Fruit fly (Drosophila melanogaster) whole organism, prepupa: Measurements from ENCODE around the gene CG8915.

Experiments
- Blimp-1 ChIP-seq: fragments of 200-800 bp; sonication (Bioruptor generic); optimal IDR thresholded peaks from 3 replicates; lab custom pipeline; 2017; ENCODE audit warnings: missing biosample characterization, missing genetic modification characterization, mild to moderate bottlenecking, moderate library complexity, missing genetic modification reagents
- CG11762 ChIP-seq: fragments of 200-800 bp; sonication (Bioruptor generic); optimal IDR thresholded peaks from 3 replicates; lab custom pipeline; 2016; ENCODE audit warnings: missing biosample characterization, missing genetic modification characterization; ENCODE audit not compliant: insufficient read depth
- CG11902 ChIP-seq: fragments of 200-800 bp; sonication (Bioruptor generic); optimal IDR thresholded peaks from 3 replicates; lab custom pipeline; 2016; ENCODE audit warnings: missing biosample characterization, missing genetic modification characterization
- CG15336 ChIP-seq: fragments of 200-800 bp; sonication (Bioruptor generic); IDR thresholded peaks from 2 replicates; pipeline ENCODE4 v1.3.6; 2022; ENCODE audit warnings: missing biosample characterization, missing genetic modification characterization
- CG16779 ChIP-seq: fragments of 200-800 bp; sonication (Bioruptor generic); optimal IDR thresholded peaks from 3 replicates; lab custom pipeline; 2017; ENCODE audit warnings: missing biosample characterization, mild to moderate bottlenecking, missing genetic modification characterization
- CG3032 ChIP-seq: fragments of 200-800 bp; optimal IDR thresholded peaks from 2 replicates; lab custom pipeline; 2019; ENCODE audit warnings: missing biosample characterization, mild to moderate bottlenecking, missing genetic modification characterization, moderate library complexity
- CG32006 ChIP-seq: fragments of 200-800 bp; sonication (Bioruptor generic); optimal IDR thresholded peaks from 3 replicates; lab custom pipeline; 2017; ENCODE audit warnings: missing biosample characterization, mild to moderate bottlenecking, missing genetic modification characterization
- CG6163 ChIP-seq: fragments of 200-800 bp; sonication (Bioruptor generic); IDR thresholded peaks from 3 replicates; pipeline ENCODE4 v1.3.6; 2022; ENCODE audit warnings: missing biosample characterization, missing genetic modification characterization
- CG6792 ChIP-seq: fragments of 200-800 bp; sonication (Bioruptor generic); optimal IDR thresholded peaks from 3 replicates; lab custom pipeline; 2016; ENCODE audit warnings: missing biosample characterization, missing genetic modification characterization
- CG6854 ChIP-seq: fragments of 200-800 bp; sonication (Bioruptor generic); optimal IDR thresholded peaks from 2 replicates; lab custom pipeline; 2017; ENCODE audit warnings: missing biosample characterization, mild to moderate bottlenecking, missing genetic modification characterization
- CG7368 ChIP-seq: fragments of 200-800 bp; sonication (Bioruptor generic); optimal IDR thresholded peaks from 3 replicates; lab custom pipeline; 2016; ENCODE audit warnings: missing biosample characterization, missing genetic modification characterization
- CG8319 ChIP-seq: fragments of 200-800 bp; sonication (Bioruptor generic); optimal IDR thresholded peaks from 3 replicates; lab custom pipeline; 2016; ENCODE audit warnings: missing biosample characterization, missing genetic modification characterization
- CG8632 ChIP-seq: fragments of 200-800 bp; sonication (Bioruptor generic); optimal IDR thresholded peaks from 3 replicates; lab custom pipeline; 2016; ENCODE audit warnings: missing biosample characterization, missing genetic modification characterization
- Eip78C ChIP-seq: fragments of 200-800 bp; sonication (Bioruptor generic); peaks from one replicate; lab custom pipeline; 2016; ENCODE audit warnings: missing biosample characterization, missing genetic modification characterization
- Eip93F ChIP-seq: fragments of 200-800 bp; sonication (Bioruptor generic); optimal IDR thresholded peaks from 2 replicates; lab custom pipeline; 2016; ENCODE audit warnings: missing biosample characterization, mild to moderate bottlenecking, missing genetic modification characterization
- Ets21C ChIP-seq: fragments of 200-800 bp; sonication (Bioruptor generic); optimal IDR thresholded peaks from 3 replicates; lab custom pipeline; 2016; ENCODE audit warnings: missing biosample characterization, missing genetic modification characterization
- Ets96B ChIP-seq: fragments of 200-800 bp; optimal IDR thresholded peaks from 2 replicates; lab custom pipeline; 2019; ENCODE audit warnings: missing biosample characterization, mild to moderate bottlenecking, missing genetic modification characterization, moderate library complexity
- Hr39 ChIP-seq: fragments of 200-800 bp; sonication (Bioruptor generic); optimal IDR thresholded peaks from 2 replicates; lab custom pipeline; 2016; ENCODE audit warnings: missing biosample characterization, missing genetic modification characterization
- Lpt ChIP-seq: fragments of 200-800 bp; sonication (Bioruptor generic); optimal IDR thresholded peaks from 3 replicates; lab custom pipeline; 2016; ENCODE audit warnings: missing biosample characterization, missing genetic modification characterization
- Met ChIP-seq: fragments of 200-800 bp; sonication (Bioruptor generic); optimal IDR thresholded peaks from 3 replicates; lab custom pipeline; 2016; ENCODE audit warnings: missing biosample characterization, missing genetic modification characterization
- OdsH ChIP-seq: fragments of 200-800 bp; sonication (Bioruptor generic); optimal IDR thresholded peaks from 3 replicates; lab custom pipeline; 2016; ENCODE audit warnings: missing biosample characterization, missing genetic modification characterization
- Sox102F ChIP-seq: fragments of 200-800 bp; sonication (Bioruptor generic); optimal IDR thresholded peaks from 2 replicates; lab custom pipeline; 2016; ENCODE audit warnings: missing biosample characterization, mild to moderate bottlenecking, missing genetic modification characterization
- Sox14 ChIP-seq: fragments of 200-800 bp; sonication (Bioruptor generic); optimal IDR thresholded peaks from 3 replicates; lab custom pipeline; 2016; ENCODE audit warnings: missing biosample characterization, missing genetic modification characterization
- acj6 ChIP-seq: fragments of 200-800 bp; sonication (Bioruptor generic); optimal IDR thresholded peaks from 3 replicates; lab custom pipeline; 2016; ENCODE audit warnings: missing biosample characterization, missing genetic modification characterization
- dsx ChIP-seq: fragments of 200-800 bp; optimal IDR thresholded peaks from 3 replicates; lab custom pipeline; 2019; ENCODE audit warnings: missing biosample characterization, mild to moderate bottlenecking, missing genetic modification characterization, moderate library complexity; ENCODE audit not compliant: poor library complexity, severe bottlenecking
- eg ChIP-seq: fragments of 200-800 bp; sonication (Bioruptor generic); IDR thresholded peaks from 3 replicates; pipeline ENCODE4 v1.3.6; 2022; ENCODE audit warnings: missing biosample characterization, missing genetic modification characterization
- fd59A ChIP-seq: fragments of 200-800 bp; sonication (Bioruptor generic); optimal IDR thresholded peaks from 2 replicates; lab custom pipeline; 2017; ENCODE audit warnings: missing biosample characterization, mild to moderate bottlenecking, missing genetic modification characterization, missing genetic modification reagents
- net ChIP-seq: fragments of 200-800 bp; sonication (Bioruptor generic); optimal IDR thresholded peaks from 3 replicates; lab custom pipeline; 2016; ENCODE audit warnings: missing biosample characterization, missing genetic modification characterization
- pdm3 ChIP-seq: fragments of 200-800 bp; sonication (Bioruptor generic); optimal IDR thresholded peaks from 3 replicates; lab custom pipeline; 2016; ENCODE audit warnings: missing biosample characterization, missing genetic modification characterization
- svp ChIP-seq: fragments of 200-800 bp; sonication (Bioruptor generic); peaks from one replicate; lab custom pipeline; 2016; ENCODE audit warnings: missing biosample characterization, missing genetic modification characterization
- vri ChIP-seq: fragments of 200-800 bp; sonication (Bioruptor generic); optimal IDR thresholded peaks from 3 replicates; lab custom pipeline; 2016; ENCODE audit warnings: missing biosample characterization, mild to moderate bottlenecking, missing genetic modification characterization

CG8915 gene

DNA sequence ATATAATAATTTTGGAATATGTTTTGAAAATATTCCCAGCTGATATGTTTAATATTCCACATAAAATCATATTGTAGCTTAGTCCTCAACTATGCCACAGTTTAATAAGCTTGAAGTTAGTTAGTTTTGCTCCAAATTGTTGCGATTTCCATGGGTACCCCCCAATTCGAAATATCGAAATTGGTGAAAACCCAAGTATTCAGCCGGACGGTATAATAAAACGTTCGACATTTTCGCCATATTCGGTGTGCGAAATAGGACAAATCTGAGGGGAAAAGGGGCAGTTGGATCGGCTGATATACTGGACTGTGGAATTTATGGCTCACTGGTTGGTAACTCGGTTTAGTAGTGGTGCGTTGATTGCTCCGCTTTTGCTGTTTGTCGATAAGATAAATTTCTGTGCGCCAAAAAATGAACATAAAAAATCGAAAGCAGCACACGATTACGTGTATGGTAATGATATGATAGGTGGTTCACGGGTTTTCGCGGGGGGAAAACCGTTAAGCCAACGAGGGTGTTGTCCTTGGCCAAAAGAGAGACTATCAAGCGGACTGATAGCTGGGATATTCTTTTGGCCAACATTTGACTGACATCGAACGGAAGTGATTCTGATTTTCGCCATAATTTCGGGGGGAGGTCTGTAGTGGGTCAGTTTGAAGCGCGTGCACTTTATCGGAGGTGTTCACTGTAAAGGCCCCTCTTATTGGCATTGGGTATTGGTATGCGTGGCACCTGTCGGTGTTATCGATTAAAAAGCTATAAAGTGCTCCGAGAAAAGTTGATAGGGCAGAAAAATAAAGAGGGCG is 45.6 kb upstream of the CG8915 start:
- TF ChIP-seq CG16779 (tag; lab: Kevin White, UChicago) = no peak
- no peak for TF ChIP-seq Eip93F (GFP tag; lab: Kevin White, UChicago)
- TF ChIP-seq vri (GFP tag; lab: Kevin White, UChicago) = peak; percentile 90
- TF ChIP-seq dsx = no peak
- TF ChIP-seq, all 60 proteins: peak for 1

DNA sequence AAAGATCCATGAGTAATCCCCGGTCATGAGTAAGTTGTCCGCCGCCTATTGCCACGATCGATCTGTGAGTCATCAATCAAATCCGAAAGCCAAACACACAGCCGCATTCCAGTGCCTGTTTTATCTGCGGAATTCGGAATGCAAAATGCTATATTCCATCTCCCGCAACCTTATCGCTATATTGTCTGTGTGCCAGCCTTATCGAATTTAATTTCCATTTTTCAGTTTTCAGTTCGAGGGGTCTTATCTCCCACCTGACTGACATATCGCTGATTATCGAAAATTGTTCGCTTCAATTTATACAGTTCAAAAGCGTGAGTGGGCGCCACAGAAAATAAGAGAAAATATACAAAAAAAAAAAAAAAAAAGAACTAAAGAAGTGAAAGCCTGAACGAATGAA is 44.4 kb upstream of the CG8915 start:
- TF ChIP-seq svp (GFP tag; lab: Kevin White, UChicago) (peak; percentile 81), eg (no peak), vri (GFP tag; lab: Kevin White, UChicago) (peak; percentile 4)

- TF ChIP-seq Eip78C (GFP tag; lab: Kevin White, UChicago) (peak; percentile 16), pdm3 (GFP tag; lab: Kevin White, UChicago) (no peak)
Observed at dm6 chrX:17285069-17285468, 40.3 kb upstream of the CG8915 start.

DNA sequence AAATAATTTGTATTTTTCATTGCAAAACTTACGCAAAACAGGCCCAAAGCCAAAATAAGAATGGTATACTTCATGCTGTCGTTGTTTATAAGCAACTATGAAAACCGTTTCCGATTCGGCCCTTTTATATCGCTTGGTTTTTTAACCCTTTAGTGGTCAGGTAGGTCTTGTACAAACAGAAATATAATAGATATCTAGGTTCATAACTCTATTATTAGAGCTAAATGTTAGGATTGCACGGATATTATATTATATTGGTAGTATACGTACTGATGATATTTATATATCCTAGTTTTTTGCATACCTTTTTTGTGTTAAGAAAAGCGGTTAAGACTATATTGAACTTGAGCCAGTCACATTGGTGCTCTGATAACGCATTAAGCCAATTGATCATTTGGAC is 39.6 kb upstream of the CG8915 start, which contains the start of gene CG8661:
Gene CG8661, minus strand, starts transcription at position 101 of the 400 bp plus-strand sequence.
- TF ChIP-seq Met (GFP tag; lab: Kevin White, UChicago) (no peak), fd59A (GFP tag; lab: Kevin White, UChicago) (no peak), CG15336 (GFP tag; lab: Robert Waterston, UW) (no peak), Sox14 (GFP tag; lab: Kevin White, UChicago) (no peak), CG6163 (GFP tag; lab: Robert Waterston, UW) (no peak), CG32006 (GFP tag; lab: Kevin White, UChicago) (no peak), CG3032 (tag; lab: Kevin White, UChicago) (no peak), Ets96B (no peak), CG6854 (no peak), CG16779 (tag; lab: Kevin White, UChicago) (no peak), OdsH (no peak), CG8319 (GFP tag; lab: Kevin White, UChicago) (no peak), acj6 (GFP tag; lab: Kevin White, UChicago) (no peak), CG11902 (GFP tag; lab: Kevin White, UChicago) (no peak), vri (GFP tag; lab: Kevin White, UChicago) (no peak), net (no peak)

dm6 chrX:17282626-17283025 is 37.8 kb upstream of the CG8915 start, which contains the start of gene CG8664:
TSS of gene CG8664 (minus strand) at chrX:17282726.
- TF ChIP-seq CG8632 (GFP tag; lab: Kevin White, UChicago) (no peak), CG11762 (GFP tag; lab: Kevin White, UChicago) (no peak), Lpt (GFP tag; lab: Kevin White, UChicago) (no peak), Blimp-1 (GFP tag; lab: Kevin White, UChicago) (no peak), Met (GFP tag; lab: Kevin White, UChicago) (no peak), Ets21C (GFP tag; lab: Kevin White, UChicago) (no peak), svp (GFP tag; lab: Kevin White, UChicago) (no peak), CG6792 (GFP tag; lab: Kevin White, UChicago) (no peak), Hr39 (GFP tag; lab: Kevin White, UChicago) (no peak), OdsH (no peak), Sox102F (no peak), acj6 (GFP tag; lab: Kevin White, UChicago) (no peak), Eip93F (GFP tag; lab: Kevin White, UChicago) (no peak), CG7368 (GFP tag; lab: Kevin White, UChicago) (no peak), pdm3 (GFP tag; lab: Kevin White, UChicago) (no peak)
- TF ChIP-seq, all 60 proteins: peak for 0
